Fruit fly (Drosophila melanogaster): ENCODE data around the gene CG43074.

The CG43074 gene

dm6 chr3L:3484553-3484952, at the start of gene CG43074:
Gene CG43074, minus strand, starts transcription at chr3L:3484653.
- TF ChIP-seq CTCF (optimal IDR thresholded peaks at IDR 0.05) (no peak), CG8478 (optimal IDR thresholded peaks at IDR 0.05) (no peak)

- TF ChIP-seq CG8478 (optimal IDR thresholded peaks at IDR 0.05) (no peak), CTCF (optimal IDR thresholded peaks at IDR 0.05) (no peak)
Observed at dm6 chr3L:3534216-3534615, 49.8 kb upstream of the CG43074 start.

- TF ChIP-seq CG8478 (optimal IDR thresholded peaks at IDR 0.05) (no peak), CTCF (optimal IDR thresholded peaks at IDR 0.05) (no peak)
Observed at dm6 chr3L:3532867-3533266, 48.4 kb upstream of the CG43074 start.

- TF ChIP-seq CTCF (optimal IDR thresholded peaks at IDR 0.05) (no peak), CG8478 (optimal IDR thresholded peaks at IDR 0.05) (no peak)
Observed at dm6 chr3L:3531359-3531758, 46.9 kb upstream of the CG43074 start.

- no peak for TF ChIP-seq CTCF (optimal IDR thresholded peaks at IDR 0.05)
- no peak for TF ChIP-seq CG8478 (optimal IDR thresholded peaks at IDR 0.05)
Observed at dm6 chr3L:3530588-3531264, 46.3 kb upstream of the CG43074 start.

dm6 chr3L:3523766-3524165, 39.3 kb upstream of the CG43074 start:
- no peak for TF ChIP-seq CTCF (optimal IDR thresholded peaks at IDR 0.05)
- no peak for TF ChIP-seq CG8478 (optimal IDR thresholded peaks at IDR 0.05)

- TF ChIP-seq CG8478 (optimal IDR thresholded peaks at IDR 0.05) = no peak
- TF ChIP-seq CTCF (optimal IDR thresholded peaks at IDR 0.05) = no peak
Observed at dm6 chr3L:3518512-3519492, 34.3 kb upstream of the CG43074 start.

- TF ChIP-seq CTCF (optimal IDR thresholded peaks at IDR 0.05) (peak; percentile 67 to 71), CG8478 (optimal IDR thresholded peaks at IDR 0.05) (no peak)
Observed at dm6 chr3L:3517894-3518293, 33.4 kb upstream of the CG43074 start.

- no peak for TF ChIP-seq CG8478 (optimal IDR thresholded peaks at IDR 0.05)
- TF ChIP-seq CTCF (optimal IDR thresholded peaks at IDR 0.05) = no peak
Observed at dm6 chr3L:3516485-3516884, 32.0 kb upstream of the CG43074 start.

- TF ChIP-seq CTCF (optimal IDR thresholded peaks at IDR 0.05) (peak in 1 of 2 experiments; percentile 10), CG8478 (optimal IDR thresholded peaks at IDR 0.05) (no peak)
Observed at dm6 chr3L:3515280-3516020, 31.0 kb upstream of the CG43074 start, which contains the start of gene Eip63E. Gene Eip63E, plus strand, starts transcription at chr3L:3515751.

- TF ChIP-seq CG8478 (optimal IDR thresholded peaks at IDR 0.05) (no peak), CTCF (optimal IDR thresholded peaks at IDR 0.05) (no peak)
Observed at dm6 chr3L:3514020-3514419, 29.6 kb upstream of the CG43074 start.

dm6 chr3L:3512998-3513397, 28.5 kb upstream of the CG43074 start:
- TF ChIP-seq CTCF (optimal IDR thresholded peaks at IDR 0.05) (no peak), CG8478 (optimal IDR thresholded peaks at IDR 0.05) (no peak)

dm6 chr3L:3512567-3512966, 28.1 kb upstream of the CG43074 start, which contains the start of gene ImpE2:
Gene ImpE2, minus strand, starts transcription at chr3L:3512681.
- no peak for TF ChIP-seq CG8478 (optimal IDR thresholded peaks at IDR 0.05)
- TF ChIP-seq CTCF (optimal IDR thresholded peaks at IDR 0.05) = no peak

dm6 chr3L:3503248-3503647, 18.8 kb upstream of the CG43074 start:
- TF ChIP-seq CTCF (optimal IDR thresholded peaks at IDR 0.05) = no peak
- no peak for TF ChIP-seq CG8478 (optimal IDR thresholded peaks at IDR 0.05)

dm6 chr3L:3496593-3496992, 12.1 kb upstream of the CG43074 start:
- TF ChIP-seq CG8478 (optimal IDR thresholded peaks at IDR 0.05) (no peak), CTCF (optimal IDR thresholded peaks at IDR 0.05) (no peak)
